Fruit fly (Drosophila melanogaster) Kc167 (cell line): ENCODE data around the gene slmo.

Experiments
- Myc ChIP-seq: fragments of >200 bp; optimal IDR thresholded peaks from 2 replicates; lab custom pipeline; 2017; ENCODE audit warnings: missing external identifiers
- Sin3A ChIP-seq: fragments of >200 bp; optimal IDR thresholded peaks from 2 replicates; lab custom pipeline; 2018; ENCODE audit warnings: missing external identifiers
- h ChIP-seq: fragments of >200 bp; optimal IDR thresholded peaks from 3 replicates; lab custom pipeline; 2018; ENCODE audit warnings: missing external identifiers
- insv ChIP-seq: fragments of >200 bp; optimal IDR thresholded peaks from 3 replicates; lab custom pipeline; 2018; ENCODE audit warnings: missing external identifiers
- psq ChIP-seq: fragments of >200 bp; optimal IDR thresholded peaks from 2 replicates; lab custom pipeline; 2017; ENCODE audit warnings: missing external identifiers
- ttk ChIP-seq: sonication (Bioruptor generic); optimal IDR thresholded peaks from 2 replicates; lab custom pipeline; 2017; ENCODE audit warnings: missing external identifiers

slmo gene

DNA sequence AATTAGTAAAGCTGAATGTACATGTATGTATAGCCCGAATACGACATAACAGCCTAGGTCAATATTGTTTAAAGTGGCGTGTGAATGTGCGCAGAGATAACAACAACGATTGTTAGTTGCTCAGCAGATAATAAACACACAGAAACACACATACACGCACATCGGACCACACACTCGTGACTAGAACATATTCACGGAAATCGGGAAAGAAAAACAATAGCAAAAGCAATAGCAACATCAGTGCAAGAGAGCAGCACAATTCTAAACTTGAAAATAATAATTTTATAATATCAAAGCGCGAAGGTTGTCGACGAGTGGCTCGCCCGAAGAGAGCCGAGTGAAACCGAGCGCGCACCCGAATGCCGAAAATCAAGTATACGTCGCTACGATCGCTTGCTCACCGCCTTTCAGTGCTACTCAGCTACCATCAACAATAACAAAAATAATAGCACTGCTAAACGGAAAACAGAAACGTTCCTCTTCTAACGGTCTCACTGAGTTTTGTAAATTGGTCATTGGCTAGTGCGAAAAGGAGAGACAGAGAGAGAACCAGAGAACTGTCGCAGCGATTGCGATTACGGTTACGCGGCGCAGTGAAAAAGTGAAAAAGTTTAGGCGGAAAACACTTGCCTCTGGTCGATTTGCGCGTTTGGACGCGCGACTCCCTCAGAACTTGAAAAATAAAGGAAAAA is 34.6 kb upstream of the slmo start:
- no peak for TF ChIP-seq ttk (lab: Kevin White, UChicago)
- no peak for TF ChIP-seq h (lab: Kevin White, UChicago)
- TF ChIP-seq Myc = no peak
- TF ChIP-seq insv = no peak
- TF ChIP-seq Sin3A (lab: Kevin White, UChicago) = no peak
- no peak for TF ChIP-seq psq (lab: Kevin White, UChicago)

dm6 chr2L:6082157-6082645 is 33.7 kb upstream of the slmo start, which contains the start of gene Kr-h1:
Gene Kr-h1, plus strand, starts transcription at chr2L:6082603.
- TF ChIP-seq ttk (lab: Kevin White, UChicago) (no peak), Myc (no peak), insv (no peak), h (lab: Kevin White, UChicago) (no peak), psq (lab: Kevin White, UChicago) (no peak), Sin3A (lab: Kevin White, UChicago) (no peak)

DNA sequence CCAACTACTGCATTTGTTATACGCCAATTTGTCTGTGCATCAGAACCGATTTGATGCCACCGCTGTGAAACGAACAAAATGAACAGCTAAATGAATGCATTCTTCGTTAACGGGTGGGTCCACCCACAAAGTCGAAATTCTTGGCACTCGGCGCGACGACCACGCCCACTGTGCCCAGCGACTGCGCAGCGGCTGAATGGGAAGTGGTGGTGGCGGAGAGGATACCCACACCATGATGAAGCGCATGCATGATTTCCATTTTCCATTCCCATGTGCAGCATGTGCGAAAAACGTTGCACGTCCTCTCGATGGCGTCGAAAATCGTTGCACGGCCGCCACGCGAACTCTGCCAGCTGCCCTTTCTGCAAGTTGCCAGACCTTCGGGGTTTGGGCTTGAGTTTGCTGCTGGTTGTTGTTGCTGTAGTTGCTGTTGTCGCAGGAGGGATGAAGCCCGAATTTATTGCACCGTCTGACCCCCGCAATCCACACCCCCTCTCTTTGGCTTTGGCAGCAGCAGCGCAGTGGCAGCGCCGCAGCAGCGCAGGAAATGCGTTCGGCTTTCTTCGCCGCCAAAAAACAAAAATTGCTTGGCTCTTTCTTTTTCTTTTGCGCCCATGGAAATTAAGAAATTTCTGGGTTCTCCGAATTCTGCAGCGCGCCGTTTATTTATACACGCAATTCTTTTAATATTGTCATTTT is 32.8 kb upstream of the slmo start:
- TF ChIP-seq Sin3A (lab: Kevin White, UChicago) (no peak), psq (lab: Kevin White, UChicago) (no peak), Myc (no peak), insv (no peak), h (lab: Kevin White, UChicago) (no peak), ttk (lab: Kevin White, UChicago) (no peak)

dm6 chr2L:6080329-6080728 is 31.8 kb upstream of the slmo start:
- TF ChIP-seq insv = no peak
- no peak for TF ChIP-seq psq (lab: Kevin White, UChicago)
- no peak for TF ChIP-seq h (lab: Kevin White, UChicago)
- no peak for TF ChIP-seq ttk (lab: Kevin White, UChicago)
- TF ChIP-seq Sin3A (lab: Kevin White, UChicago) = no peak
- TF ChIP-seq Myc = no peak

DNA sequence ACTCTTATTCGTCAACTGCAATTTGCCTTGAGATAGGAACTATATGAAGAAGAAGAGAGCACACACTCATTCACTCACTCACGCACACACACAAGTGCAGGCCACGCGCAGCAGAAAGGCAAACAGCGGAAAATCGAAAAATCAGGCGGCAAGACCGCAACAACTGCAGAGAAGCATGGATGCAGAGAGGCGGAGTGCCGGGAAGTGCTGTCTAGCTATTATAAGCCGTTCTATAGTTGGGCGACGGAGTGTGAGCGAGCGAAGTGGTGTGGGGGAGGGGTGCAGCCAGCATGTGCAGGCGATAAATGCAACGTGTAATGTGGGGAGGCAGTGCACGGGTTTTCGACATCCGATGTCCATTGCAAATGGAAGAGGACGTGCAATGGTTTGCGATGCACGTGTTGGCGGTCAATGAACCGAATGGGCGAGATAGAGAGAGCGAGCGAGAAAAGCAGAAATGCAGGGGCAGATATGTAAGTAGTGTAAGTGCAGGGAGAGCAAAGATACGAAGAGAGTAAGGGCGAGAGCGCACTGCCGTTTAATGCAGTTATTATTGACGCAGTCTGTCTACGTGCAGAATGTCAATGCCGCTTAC is 30.3 kb upstream of the slmo start:
- no peak for TF ChIP-seq ttk (lab: Kevin White, UChicago)
- TF ChIP-seq h (lab: Kevin White, UChicago) = no peak
- no peak for TF ChIP-seq Myc
- no peak for TF ChIP-seq insv
- TF ChIP-seq Sin3A (lab: Kevin White, UChicago) = no peak
- no peak for TF ChIP-seq psq (lab: Kevin White, UChicago)

dm6 chr2L:6077632-6078031 is 29.1 kb upstream of the slmo start:
- TF ChIP-seq h (lab: Kevin White, UChicago) (no peak), ttk (lab: Kevin White, UChicago) (no peak), Myc (no peak), Sin3A (lab: Kevin White, UChicago) (no peak), psq (lab: Kevin White, UChicago) (no peak), insv (no peak)

dm6 chr2L:6076829-6077364 is 28.4 kb upstream of the slmo start:
- TF ChIP-seq h (lab: Kevin White, UChicago) (no peak), ttk (lab: Kevin White, UChicago) (no peak), Myc (no peak), psq (lab: Kevin White, UChicago) (no peak), insv (no peak), Sin3A (lab: Kevin White, UChicago) (no peak)

- TF ChIP-seq insv = no peak
- no peak for TF ChIP-seq Sin3A (lab: Kevin White, UChicago)
Observed at dm6 chr2L:6076143-6076542, 27.6 kb upstream of the slmo start.

DNA sequence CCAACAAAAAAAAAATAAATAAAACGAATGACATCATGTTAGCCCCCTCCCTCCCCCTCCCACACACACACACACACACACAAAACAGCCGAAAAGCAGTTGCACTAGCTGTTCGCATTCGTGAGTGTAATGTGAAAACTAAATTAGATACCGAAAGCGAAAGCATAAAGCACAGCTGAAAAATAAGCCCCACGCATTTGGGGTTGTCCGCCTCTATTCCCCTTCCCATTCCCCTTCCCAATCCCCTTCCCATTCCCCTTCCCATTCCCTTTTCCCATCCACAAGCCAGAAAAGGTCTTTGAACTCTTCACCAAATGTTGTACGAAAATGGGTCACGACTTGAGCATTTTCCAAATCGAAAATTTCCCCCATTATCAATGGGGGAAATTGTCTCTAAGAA is 26.8 kb upstream of the slmo start:
- TF ChIP-seq insv = no peak
- TF ChIP-seq h (lab: Kevin White, UChicago) = no peak
- no peak for TF ChIP-seq psq (lab: Kevin White, UChicago)
- no peak for TF ChIP-seq ttk (lab: Kevin White, UChicago)
- TF ChIP-seq Myc = no peak
- TF ChIP-seq Sin3A (lab: Kevin White, UChicago) = no peak

DNA sequence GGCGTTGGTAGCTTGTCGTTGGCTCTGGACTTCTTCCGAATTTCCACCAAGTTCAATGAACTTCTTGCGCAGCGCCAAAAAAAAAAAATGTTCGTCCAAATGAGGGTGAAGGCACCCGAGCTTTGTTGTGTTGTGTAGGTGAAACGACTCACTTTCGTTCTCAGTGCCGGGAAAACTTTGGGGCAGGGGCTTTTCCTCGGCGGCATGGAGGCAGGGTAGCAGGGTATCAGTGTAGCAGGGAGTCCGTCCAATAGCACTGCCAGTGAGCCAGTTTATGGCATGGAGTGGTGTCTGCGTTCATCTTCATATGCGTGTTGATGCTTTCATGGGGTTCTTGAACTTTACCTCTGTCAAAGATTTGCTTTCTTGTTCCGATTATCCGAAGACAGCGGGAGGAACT is 25.8 kb upstream of the slmo start:
- TF ChIP-seq ttk (lab: Kevin White, UChicago) (no peak), insv (no peak), Myc (no peak), h (lab: Kevin White, UChicago) (no peak), psq (lab: Kevin White, UChicago) (no peak), Sin3A (lab: Kevin White, UChicago) (no peak)

DNA sequence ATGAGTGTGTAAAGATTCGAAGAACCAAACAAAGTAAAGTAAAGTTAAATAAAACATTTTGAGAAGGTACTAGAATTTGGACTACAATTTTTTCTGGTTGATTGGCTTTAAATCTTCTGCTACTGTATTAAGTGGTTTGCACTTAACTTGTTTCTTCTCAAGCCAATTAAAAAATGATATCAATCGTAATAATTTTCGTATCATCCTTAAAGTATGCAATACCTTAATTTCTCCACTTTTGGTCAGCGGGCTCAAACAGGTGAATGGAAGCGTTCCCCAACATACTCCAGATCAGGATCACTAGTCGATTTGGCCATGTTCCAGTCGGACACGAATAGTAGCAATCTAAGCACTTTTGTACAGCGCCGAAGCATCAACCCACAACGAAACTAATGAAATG is 25.4 kb upstream of the slmo start:
- TF ChIP-seq Myc (no peak), psq (lab: Kevin White, UChicago) (no peak), insv (no peak), Sin3A (lab: Kevin White, UChicago) (no peak), h (lab: Kevin White, UChicago) (no peak), ttk (lab: Kevin White, UChicago) (no peak)

- TF ChIP-seq Myc (no peak), ttk (lab: Kevin White, UChicago) (no peak), psq (lab: Kevin White, UChicago) (no peak), Sin3A (lab: Kevin White, UChicago) (no peak), insv (no peak), h (lab: Kevin White, UChicago) (no peak)
Observed at dm6 chr2L:6072124-6072523, 23.6 kb upstream of the slmo start.
